Fruit fly (Drosophila melanogaster): Measurements from ENCODE around the gene Cpr78Cb.

Gene Cpr78Cb

DNA sequence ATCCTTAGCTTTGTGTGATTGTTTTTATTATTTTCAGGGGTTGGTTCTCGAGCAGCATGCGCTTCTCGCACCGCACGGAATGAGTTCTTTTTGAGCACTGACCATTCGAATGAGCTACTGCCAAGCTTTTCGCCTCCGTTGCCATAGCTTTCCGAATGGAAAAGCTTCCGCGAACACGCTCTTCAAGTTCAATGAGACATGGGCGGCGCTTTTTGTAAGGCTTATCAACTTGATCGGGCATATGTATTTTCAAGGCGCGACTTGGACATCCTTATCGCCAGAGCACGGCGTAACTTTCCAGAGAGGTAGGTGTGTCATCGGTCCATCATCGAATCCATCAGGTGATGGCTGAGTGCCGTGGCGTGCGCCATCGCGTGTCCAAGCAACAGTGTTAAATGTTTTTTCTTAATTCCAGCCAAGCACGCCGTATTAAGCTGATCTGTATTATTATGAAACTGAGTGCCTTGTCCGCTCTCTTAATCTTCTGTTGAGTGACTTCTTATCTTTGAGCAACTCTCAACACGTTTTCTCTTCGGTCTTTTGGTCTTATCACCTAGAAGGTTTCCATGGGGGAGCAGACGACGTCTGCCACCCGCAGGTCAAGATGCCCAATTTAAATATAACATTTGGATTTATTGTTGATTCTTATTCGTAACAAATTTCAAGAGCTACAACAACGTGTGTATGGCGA lies 14.3 kb upstream of the Cpr78Cb start, which contains the start of gene AcCoAS (continued):
- TF ChIP-seq Sox15 (GFP tag; optimal IDR thresholded peaks at IDR 0.05): no peak
- peak; percentile 18 for TF ChIP-seq CG10669 (GFP tag; optimal IDR thresholded peaks at IDR 0.05)
- TF ChIP-seq CG16779 (tag; optimal IDR thresholded peaks at IDR 0.05): peak; percentile 44
- peak; percentile 41 for TF ChIP-seq cyc (GFP tag; optimal IDR thresholded peaks at IDR 0.05)
- TF ChIP-seq CG31627 (GFP tag; optimal IDR thresholded peaks at IDR 0.05): peak; percentile 29
- TF ChIP-seq fd85E (GFP tag; optimal IDR thresholded peaks at IDR 0.05): no peak
- TF ChIP-seq topi (GFP tag; optimal IDR thresholded peaks at IDR 0.05): peak; percentile 50
- TF ChIP-seq CG10631 (GFP tag; optimal IDR thresholded peaks at IDR 0.05): no peak
- no peak for TF ChIP-seq Ets21C (GFP tag; optimal IDR thresholded peaks at IDR 0.05)
- TF ChIP-seq CG11762 (GFP tag; optimal IDR thresholded peaks at IDR 0.05; ENCODE audit: insufficient read depth): no peak
- TF ChIP-seq CG8319 (GFP tag; optimal IDR thresholded peaks at IDR 0.05): peak; percentile 33
- no peak for TF ChIP-seq CG11902 (GFP tag; optimal IDR thresholded peaks at IDR 0.05)
- TF ChIP-seq CG3032 (tag; optimal IDR thresholded peaks at IDR 0.05): no peak
- peak; percentile 22 for TF ChIP-seq dsx (GFP tag; optimal IDR thresholded peaks at IDR 0.05; ENCODE audit: poor library complexity, severe bottlenecking)
- TF ChIP-seq CG32006 (GFP tag; optimal IDR thresholded peaks at IDR 0.05): peak; percentile 1
- no peak; the same call in 2 of the 3 replicates for TF ChIP-seq CG6163 (GFP tag; IDR thresholded peaks at IDR 0.05)

dm6 chr3L:21280996-21281691 lies 13.1 kb upstream of the Cpr78Cb start, which contains the start of gene ppl:
Gene ppl (minus strand): TSS chr3L:21281506.
- no peak for TF ChIP-seq Ets21C (GFP tag; optimal IDR thresholded peaks at IDR 0.05)
- TF ChIP-seq Sox102F (GFP tag; optimal IDR thresholded peaks at IDR 0.05): peak; percentile 1
- no peak for TF ChIP-seq CG15336 (GFP tag; IDR thresholded peaks at IDR 0.05)
- TF ChIP-seq svp (GFP tag): peak; percentile 100
- no peak for TF ChIP-seq achi (GFP tag; optimal IDR thresholded peaks at IDR 0.05)
- TF ChIP-seq fkh (GFP tag; optimal IDR thresholded peaks at IDR 0.05): peak; percentile 96
- no peak for TF ChIP-seq salr (GFP tag; optimal IDR thresholded peaks at IDR 0.05)
- peak; percentile 31 for TF ChIP-seq vri (GFP tag; optimal IDR thresholded peaks at IDR 0.05)
- peak; percentile 11 for TF ChIP-seq Eip78C (GFP tag)
- peak; percentile 15 for TF ChIP-seq Met (GFP tag; optimal IDR thresholded peaks at IDR 0.05)
- TF ChIP-seq CG6276 (GFP tag; optimal IDR thresholded peaks at IDR 0.05): no peak

DNA sequence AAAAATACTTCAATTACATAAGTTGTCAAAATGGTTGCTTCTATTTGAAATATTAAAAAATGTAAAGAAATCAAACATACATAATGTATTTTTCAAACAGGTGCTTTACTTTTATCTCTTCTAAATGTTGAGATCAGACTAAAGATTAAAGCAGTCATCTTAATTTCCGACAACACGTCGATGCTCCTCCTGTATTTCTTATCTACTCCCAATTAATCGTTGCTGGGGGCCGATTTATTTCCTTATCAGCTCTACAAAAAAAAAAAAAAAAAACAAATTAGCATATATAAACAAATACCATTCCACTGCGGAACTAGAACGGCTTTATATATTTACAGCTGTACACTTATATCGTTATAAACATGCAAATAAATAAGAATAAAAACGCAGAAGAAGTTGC lies 12.6 kb upstream of the Cpr78Cb start:
- TF ChIP-seq Hr4 (GFP tag; optimal IDR thresholded peaks at IDR 0.05) (no peak), CG16779 (tag; optimal IDR thresholded peaks at IDR 0.05) (no peak), Hr38 (GFP tag; optimal IDR thresholded peaks at IDR 0.05) (no peak), Hr39 (GFP tag; optimal IDR thresholded peaks at IDR 0.05) (no peak), Eip75B (GFP tag; optimal IDR thresholded peaks at IDR 0.05) (no peak), svp (GFP tag) (peak; percentile 75), Eip78C (GFP tag) (peak; percentile 34), acj6 (GFP tag; optimal IDR thresholded peaks at IDR 0.05) (no peak), fd85E (GFP tag; optimal IDR thresholded peaks at IDR 0.05) (no peak), CG11294 (GFP tag; IDR thresholded peaks at IDR 0.05) (no peak), CG6163 (GFP tag; IDR thresholded peaks at IDR 0.05) (no peak), CG15336 (GFP tag; IDR thresholded peaks at IDR 0.05) (no peak), CG11902 (GFP tag; optimal IDR thresholded peaks at IDR 0.05) (no peak)

DNA sequence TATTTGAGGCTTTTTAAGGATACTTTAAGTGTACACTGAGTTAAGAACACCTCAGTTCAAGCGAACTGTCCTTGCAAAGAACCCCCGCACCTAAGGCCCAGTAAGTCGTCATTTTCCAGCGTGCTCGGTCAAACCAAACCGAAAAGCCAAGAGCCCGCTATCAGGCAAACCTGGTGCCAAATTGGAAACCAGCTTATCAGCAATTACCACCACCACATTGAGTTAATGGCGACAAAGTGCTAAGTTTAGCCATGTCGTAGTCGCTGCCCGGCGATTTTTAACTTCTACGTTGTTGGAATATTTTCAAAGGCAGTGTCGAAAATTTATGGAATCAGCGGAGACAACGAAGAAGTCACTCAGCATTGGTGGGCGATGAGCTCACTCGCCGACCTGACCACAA lies 11.6 kb upstream of the Cpr78Cb start:
- peak; percentile 33 for TF ChIP-seq vri (GFP tag; optimal IDR thresholded peaks at IDR 0.05)
- TF ChIP-seq Eip93F (GFP tag; optimal IDR thresholded peaks at IDR 0.05): peak; percentile 76
- TF ChIP-seq pdm3 (GFP tag; optimal IDR thresholded peaks at IDR 0.05): no peak
